Worm (Caenorhabditis elegans) whole organism, L3 larva: ENCODE measurements around the gene Y69H2.9.

ENCODE experiments used
- ZK546.5 ChIP-seq: sonication (generic microtip); optimal IDR thresholded peaks from 2 replicates; lab custom pipeline; 2017; ENCODE audit warnings: missing biosample characterization, missing genetic modification characterization
- aly-2 ChIP-seq: fragments of 150-350 bp; optimal IDR thresholded peaks from 2 replicates; lab custom pipeline; 2014; ENCODE audit warnings: missing biosample characterization, missing genetic modification characterization
- ama-1 ChIP-seq: fragments of 150-350 bp; optimal IDR thresholded peaks from 2 replicates; lab custom pipeline; 2018
- ceh-28 ChIP-seq: fragments of 150-350 bp; optimal IDR thresholded peaks from 2 replicates; lab custom pipeline; 2014; ENCODE audit warnings: missing biosample characterization, missing genetic modification reagents, missing genetic modification characterization
- elt-1 ChIP-seq: fragments of 150-350 bp; optimal IDR thresholded peaks from 2 replicates; lab custom pipeline; 2014; ENCODE audit warnings: missing biosample characterization, missing genetic modification characterization
- jun-1 ChIP-seq: fragments of 150-350 bp; optimal IDR thresholded peaks from 2 replicates; lab custom pipeline; 2014; ENCODE audit warnings: missing biosample characterization, missing genetic modification reagents, missing genetic modification characterization
- lin-39 ChIP-seq: fragments of 150-350 bp; optimal IDR thresholded peaks from 2 replicates; lab custom pipeline; 2018; ENCODE audit warnings: missing biosample characterization, missing genetic modification reagents, missing genetic modification characterization
- nhr-12 ChIP-seq: fragments of 150-350 bp; optimal IDR thresholded peaks from 2 replicates; lab custom pipeline; 2014; ENCODE audit warnings: missing biosample characterization, missing genetic modification characterization
- nhr-76 ChIP-seq: fragments of 150-350 bp; sonication (generic microtip); optimal IDR thresholded peaks from 5 replicates; lab custom pipeline; 2014; ENCODE audit warnings: missing biosample characterization, missing genetic modification characterization
- nhr-77 ChIP-seq: fragments of 150-350 bp; optimal IDR thresholded peaks from 2 replicates; lab custom pipeline; 2014; ENCODE audit warnings: missing biosample characterization, missing genetic modification characterization
- ztf-11 ChIP-seq: fragments of 150-350 bp; optimal IDR thresholded peaks from 2 replicates; lab custom pipeline; 2014; ENCODE audit warnings: missing biosample characterization, missing genetic modification characterization

DNA sequence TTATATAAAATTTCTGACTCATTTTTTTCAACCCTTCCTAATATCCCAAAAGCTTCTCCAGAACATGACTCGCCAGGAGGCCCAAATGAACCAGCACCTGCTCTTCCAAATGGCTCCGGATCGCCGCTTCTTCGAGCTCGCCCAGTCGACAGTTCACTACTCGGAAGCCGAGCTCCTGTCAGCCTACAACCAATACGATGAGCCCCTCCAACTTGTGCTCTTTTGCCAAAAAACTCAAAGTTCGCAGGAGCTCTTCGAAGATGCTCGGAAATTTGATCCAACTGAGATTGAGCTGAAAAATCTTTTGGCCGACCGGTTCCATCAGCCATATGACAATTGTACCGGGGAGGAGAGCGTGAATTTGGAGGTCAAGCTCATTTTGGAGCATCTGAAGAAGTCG, 5.9 kb upstream of the Y69H2.9 start:
- no peak for TF ChIP-seq lin-39
- no peak for TF ChIP-seq ZK546.5
- no peak for TF ChIP-seq nhr-76 (tag; lab: Kevin White, UChicago)
- TF ChIP-seq nhr-77 = no peak
- TF ChIP-seq aly-2 = no peak
- TF ChIP-seq nhr-12 (tag; lab: Kevin White, UChicago) = no peak
- no peak for TF ChIP-seq ama-1 (lab: Kevin White, UChicago)
- no peak for TF ChIP-seq ceh-28 (tag; lab: Kevin White, UChicago)
- no peak for TF ChIP-seq ztf-11 (tag; lab: Kevin White, UChicago)
- TF ChIP-seq elt-1 (tag; lab: Kevin White, UChicago) = no peak
- no peak for TF ChIP-seq jun-1
